Fruit fly (Drosophila melanogaster): ENCODE results near the gene lectin-33A.

DNA sequence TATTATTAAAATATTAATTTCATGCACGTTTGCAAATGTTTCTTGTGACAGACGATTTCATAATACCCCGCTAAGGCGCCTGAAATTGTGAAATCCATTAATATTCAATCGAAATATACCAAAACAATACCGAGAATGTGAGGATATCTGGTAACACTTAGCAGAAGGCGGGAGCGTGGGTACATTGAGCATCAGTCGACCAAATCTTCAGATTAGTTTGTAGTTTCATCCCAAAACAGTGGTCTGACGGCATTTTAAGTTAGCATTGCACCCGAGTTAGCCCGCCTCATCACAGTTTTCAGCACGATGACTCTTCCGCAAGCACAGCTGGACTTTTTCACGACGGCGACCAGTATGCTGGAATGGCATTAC is 2.8 kb downstream of the lectin-33A start, which contains the start of gene Nup154:
- TF ChIP-seq net (GFP tag; optimal IDR thresholded peaks at IDR 0.05) (no peak), CG11762 (GFP tag; optimal IDR thresholded peaks at IDR 0.05; ENCODE audit: insufficient read depth) (no peak), Eip93F (GFP tag; optimal IDR thresholded peaks at IDR 0.05) (no peak), Hr39 (GFP tag; optimal IDR thresholded peaks at IDR 0.05) (no peak), Gug (GFP tag; IDR thresholded peaks at IDR 0.05) (no peak), Hr38 (GFP tag; optimal IDR thresholded peaks at IDR 0.05) (no peak), CG3032 (tag; optimal IDR thresholded peaks at IDR 0.05) (no peak), CG31627 (GFP tag; optimal IDR thresholded peaks at IDR 0.05) (no peak), lz (GFP tag; optimal IDR thresholded peaks at IDR 0.05) (no peak), pdm3 (GFP tag; optimal IDR thresholded peaks at IDR 0.05) (no peak), CG3919 (GFP tag; optimal IDR thresholded peaks at IDR 0.05) (no peak), Blimp-1 (GFP tag; optimal IDR thresholded peaks at IDR 0.05) (no peak)
